Worm (Caenorhabditis elegans): ENCODE measurements around the gene Y37D8A.4.

ce11 chrIII:12856628-12857027 is 17.9 kb upstream of the Y37D8A.4 start, which contains the start of gene Y37D8A.26:
- TF ChIP-seq ama-1 (optimal IDR thresholded peaks at IDR 0.05) (no peak), unc-42 (tag; optimal IDR thresholded peaks at IDR 0.05) (no peak), che-1 (tag; optimal IDR thresholded peaks at IDR 0.05) (no peak), fkh-10 (GFP tag; optimal IDR thresholded peaks at IDR 0.05) (no peak), ets-4 (tag; optimal IDR thresholded peaks at IDR 0.05) (no peak), F13H6.1 (tag; optimal IDR thresholded peaks at IDR 0.05) (no peak), ceh-31 (tag; optimal IDR thresholded peaks at IDR 0.05) (no peak), pha-4 (tag; optimal IDR thresholded peaks at IDR 0.05) (no peak), dve-1 (tag; optimal IDR thresholded peaks at IDR 0.05) (no peak), nhr-11 (tag; optimal IDR thresholded peaks at IDR 0.05) (no peak), tbx-7 (tag; optimal IDR thresholded peaks at IDR 0.05) (no peak), tbx-2 (tag; optimal IDR thresholded peaks at IDR 0.05) (no peak), fkh-6 (tag; optimal IDR thresholded peaks at IDR 0.05) (no peak)

Measured in whole organism, late embryonic.